Worm (Caenorhabditis elegans) whole organism, midembryonic: Measurements from ENCODE around the gene Y69E1A.4.

Experiments used
- T22C8.4 ChIP-seq: fragments of 200-800 bp; sonication (Bioruptor generic); IDR thresholded peaks from 2 replicates; pipeline ENCODE4 v1.3.6; 2022; ENCODE audit warnings: missing genetic modification characterization, missing compliant biosample characterization
- cog-1 ChIP-seq: sonication (generic microtip); optimal IDR thresholded peaks from 2 replicates; lab custom pipeline; 2016; ENCODE audit warnings: missing genetic modification characterization, missing compliant biosample characterization
- flt-1 ChIP-seq: fragments of 200-800 bp; sonication (Bioruptor generic); IDR thresholded peaks from 2 replicates; pipeline ENCODE4 v1.3.6; 2022; ENCODE audit warnings: missing genetic modification characterization, missing compliant biosample characterization
- klf-2 ChIP-seq: fragments of 200-800 bp; sonication (Bioruptor generic); conservative IDR thresholded peaks from 2 replicates; pipeline ENCODE4 v1.3.6; 2022; ENCODE audit warnings: missing genetic modification reagents, missing genetic modification characterization, missing compliant biosample characterization
- med-1 ChIP-seq: sonication (generic microtip); optimal IDR thresholded peaks from 2 replicates; lab custom pipeline; 2017; ENCODE audit warnings: missing genetic modification characterization, mild to moderate bottlenecking, missing compliant biosample characterization, antibody characterized with exemption, missing genetic modification reagents; ENCODE audit not compliant: insufficient read depth
- ref-1 ChIP-seq: fragments of 200-800 bp; sonication (Bioruptor generic); conservative IDR thresholded peaks from 2 replicates; pipeline ENCODE4 v1.3.6; 2022; ENCODE audit warnings: missing genetic modification reagents, missing genetic modification characterization, missing compliant biosample characterization
- tab-1 ChIP-seq: fragments of 200-800 bp; sonication (Bioruptor generic); IDR thresholded peaks from 2 replicates; pipeline ENCODE4 v1.3.6; 2022; ENCODE audit warnings: missing genetic modification characterization, missing compliant biosample characterization
- ztf-23 ChIP-seq: fragments of 200-800 bp; sonication (Bioruptor generic); IDR thresholded peaks from 2 replicates; pipeline ENCODE4 v1.3.6; 2022; ENCODE audit warnings: missing genetic modification reagents, missing genetic modification characterization, missing compliant biosample characterization
- ztf-29 ChIP-seq: fragments of 200-800 bp; sonication (Bioruptor generic); IDR thresholded peaks from 2 replicates; pipeline ENCODE4 v1.3.6; 2022; ENCODE audit warnings: missing genetic modification reagents, missing genetic modification characterization, missing compliant biosample characterization

- no peak for TF ChIP-seq cog-1 (tag; lab: Kevin White, UChicago)
- TF ChIP-seq ztf-29 (GFP tag; lab: Robert Waterston, UW): no peak
- no peak for TF ChIP-seq klf-2 (GFP tag; lab: Robert Waterston, UW)
- no peak for TF ChIP-seq med-1 (GFP tag; lab: Kevin White, UChicago)
- TF ChIP-seq ref-1 (GFP tag; lab: Robert Waterston, UW): no peak
- TF ChIP-seq ztf-23 (GFP tag; lab: Robert Waterston, UW): no peak
- TF ChIP-seq T22C8.4 (GFP tag; lab: Robert Waterston, UW): no peak
- TF ChIP-seq flt-1 (GFP tag; lab: Robert Waterston, UW): no peak
- no peak for TF ChIP-seq tab-1 (GFP tag; lab: Robert Waterston, UW)
These were observed 5.5 kb upstream of the Y69E1A.4 start, which contains the start of gene nsph-3.1 for ce11 chrIV:10949510-10949909.
